Fruit fly (Drosophila melanogaster) whole organism, prepupa: ENCODE measurements around the gene CG10559.
A peak's percentile ranks its signal among the peaks of the same experiment; 100 is the strongest.

Source experiments
- CG10631 ChIP-seq: fragments of 200-800 bp; sonication (Bioruptor generic); optimal IDR thresholded peaks from 2 replicates; lab custom pipeline; 2016; ENCODE audit warnings: missing biosample characterization, missing genetic modification characterization
- CG10669 ChIP-seq: fragments of 200-800 bp; sonication (Bioruptor generic); optimal IDR thresholded peaks from 3 replicates; lab custom pipeline; 2018; ENCODE audit warnings: missing biosample characterization, mild to moderate bottlenecking, missing genetic modification characterization, moderate library complexity
- CG11294 ChIP-seq: fragments of 200-800 bp; sonication (Bioruptor generic); IDR thresholded peaks from 2 replicates; pipeline ENCODE4 v1.3.6; 2022; ENCODE audit warnings: missing biosample characterization, missing genetic modification characterization
- CG11762 ChIP-seq: fragments of 200-800 bp; sonication (Bioruptor generic); optimal IDR thresholded peaks from 3 replicates; lab custom pipeline; 2016; ENCODE audit warnings: missing biosample characterization, missing genetic modification characterization; ENCODE audit not compliant: insufficient read depth
- CG1621 ChIP-seq: fragments of 200-800 bp; sonication (Bioruptor generic); optimal IDR thresholded peaks from 3 replicates; lab custom pipeline; 2018; ENCODE audit warnings: missing biosample characterization, mild to moderate bottlenecking, missing genetic modification characterization
- CG3032 ChIP-seq: fragments of 200-800 bp; optimal IDR thresholded peaks from 2 replicates; lab custom pipeline; 2019; ENCODE audit warnings: missing biosample characterization, mild to moderate bottlenecking, missing genetic modification characterization, moderate library complexity
- CG31627 ChIP-seq: fragments of 200-800 bp; sonication (Bioruptor generic); optimal IDR thresholded peaks from 3 replicates; lab custom pipeline; 2016; ENCODE audit warnings: missing biosample characterization, missing genetic modification characterization
- CG32006 ChIP-seq: fragments of 200-800 bp; sonication (Bioruptor generic); optimal IDR thresholded peaks from 3 replicates; lab custom pipeline; 2017; ENCODE audit warnings: missing biosample characterization, mild to moderate bottlenecking, missing genetic modification characterization
- CG34406 ChIP-seq: fragments of 200-800 bp; sonication (Bioruptor generic); optimal IDR thresholded peaks from 3 replicates; lab custom pipeline; 2016; ENCODE audit warnings: missing biosample characterization, missing genetic modification characterization
- CG6163 ChIP-seq: fragments of 200-800 bp; sonication (Bioruptor generic); IDR thresholded peaks from 3 replicates; pipeline ENCODE4 v1.3.6; 2022; ENCODE audit warnings: missing biosample characterization, missing genetic modification characterization
- CG6276 ChIP-seq: fragments of 200-800 bp; sonication (Bioruptor generic); optimal IDR thresholded peaks from 2 replicates; lab custom pipeline; 2017; ENCODE audit warnings: missing biosample characterization, mild to moderate bottlenecking, missing genetic modification characterization
- CG6808 ChIP-seq: fragments of 200-800 bp; sonication (Bioruptor generic); optimal IDR thresholded peaks from 3 replicates; lab custom pipeline; 2017; ENCODE audit warnings: missing biosample characterization, missing genetic modification characterization, mild to moderate bottlenecking, moderate library complexity, missing genetic modification reagents
- CG8119 ChIP-seq: fragments of 200-800 bp; sonication (Bioruptor generic); IDR thresholded peaks from 3 replicates; pipeline ENCODE4 v1.3.6; 2022; ENCODE audit warnings: missing biosample characterization, missing genetic modification characterization
- CG8632 ChIP-seq: fragments of 200-800 bp; sonication (Bioruptor generic); optimal IDR thresholded peaks from 3 replicates; lab custom pipeline; 2016; ENCODE audit warnings: missing biosample characterization, missing genetic modification characterization
- Eip75B ChIP-seq: fragments of 200-800 bp; sonication (Bioruptor generic); optimal IDR thresholded peaks from 3 replicates; lab custom pipeline; 2016; ENCODE audit warnings: missing biosample characterization, missing genetic modification characterization
- Eip78C ChIP-seq: fragments of 200-800 bp; sonication (Bioruptor generic); peaks from one replicate; lab custom pipeline; 2016; ENCODE audit warnings: missing biosample characterization, missing genetic modification characterization
- Eip93F ChIP-seq: fragments of 200-800 bp; sonication (Bioruptor generic); optimal IDR thresholded peaks from 2 replicates; lab custom pipeline; 2016; ENCODE audit warnings: missing biosample characterization, mild to moderate bottlenecking, missing genetic modification characterization
- Ets21C ChIP-seq: fragments of 200-800 bp; sonication (Bioruptor generic); optimal IDR thresholded peaks from 3 replicates; lab custom pipeline; 2016; ENCODE audit warnings: missing biosample characterization, missing genetic modification characterization
- Gug ChIP-seq: fragments of 200-800 bp; sonication (Bioruptor generic); IDR thresholded peaks from 2 replicates; pipeline ENCODE4 v1.3.6; 2022; ENCODE audit warnings: missing biosample characterization, missing genetic modification characterization
- Hr39 ChIP-seq: fragments of 200-800 bp; sonication (Bioruptor generic); optimal IDR thresholded peaks from 2 replicates; lab custom pipeline; 2016; ENCODE audit warnings: missing biosample characterization, missing genetic modification characterization
- OdsH ChIP-seq: fragments of 200-800 bp; sonication (Bioruptor generic); optimal IDR thresholded peaks from 3 replicates; lab custom pipeline; 2016; ENCODE audit warnings: missing biosample characterization, missing genetic modification characterization
- Smox ChIP-seq: fragments of 200-800 bp; sonication (Bioruptor generic); optimal IDR thresholded peaks from 3 replicates; lab custom pipeline; 2016; ENCODE audit warnings: missing biosample characterization, missing genetic modification characterization
- Sox102F ChIP-seq: fragments of 200-800 bp; sonication (Bioruptor generic); optimal IDR thresholded peaks from 2 replicates; lab custom pipeline; 2016; ENCODE audit warnings: missing biosample characterization, mild to moderate bottlenecking, missing genetic modification characterization
- Sox14 ChIP-seq: fragments of 200-800 bp; sonication (Bioruptor generic); optimal IDR thresholded peaks from 3 replicates; lab custom pipeline; 2016; ENCODE audit warnings: missing biosample characterization, missing genetic modification characterization
- achi ChIP-seq: fragments of 200-800 bp; sonication (Bioruptor generic); optimal IDR thresholded peaks from 3 replicates; lab custom pipeline; 2016; ENCODE audit warnings: missing biosample characterization, missing genetic modification characterization
- cyc ChIP-seq: fragments of 200-800 bp; sonication (Bioruptor generic); optimal IDR thresholded peaks from 3 replicates; lab custom pipeline; 2016; ENCODE audit warnings: missing biosample characterization, missing genetic modification characterization
- dsx ChIP-seq: fragments of 200-800 bp; optimal IDR thresholded peaks from 3 replicates; lab custom pipeline; 2019; ENCODE audit warnings: missing biosample characterization, mild to moderate bottlenecking, missing genetic modification characterization, moderate library complexity; ENCODE audit not compliant: poor library complexity, severe bottlenecking
- fd59A ChIP-seq: fragments of 200-800 bp; sonication (Bioruptor generic); optimal IDR thresholded peaks from 2 replicates; lab custom pipeline; 2017; ENCODE audit warnings: missing biosample characterization, mild to moderate bottlenecking, missing genetic modification characterization, missing genetic modification reagents
- fd85E ChIP-seq: fragments of 200-800 bp; sonication (Bioruptor generic); optimal IDR thresholded peaks from 3 replicates; lab custom pipeline; 2016; ENCODE audit warnings: missing biosample characterization, missing genetic modification characterization
- fkh ChIP-seq: fragments of 200-800 bp; sonication (Bioruptor generic); optimal IDR thresholded peaks from 3 replicates; lab custom pipeline; 2017; ENCODE audit warnings: missing biosample characterization, mild to moderate bottlenecking, missing genetic modification characterization, moderate library complexity
- lz ChIP-seq: fragments of 200-800 bp; sonication (Bioruptor generic); optimal IDR thresholded peaks from 3 replicates; lab custom pipeline; 2016; ENCODE audit warnings: missing biosample characterization, missing genetic modification characterization
- net ChIP-seq: fragments of 200-800 bp; sonication (Bioruptor generic); optimal IDR thresholded peaks from 3 replicates; lab custom pipeline; 2016; ENCODE audit warnings: missing biosample characterization, missing genetic modification characterization
- salr ChIP-seq, 2 experiments: fragments of 200-800 bp; sonication (Bioruptor generic); optimal IDR thresholded peaks; 3 replicates each; lab custom pipeline; 2016 to 2018; ENCODE audit warnings: missing biosample characterization in 2 of 2, missing genetic modification characterization in 2 of 2, mild to moderate bottlenecking in 1 of 2
- ss ChIP-seq, 2 experiments: fragments of 200-800 bp; sonication (Bioruptor generic); optimal IDR thresholded peaks; 2 replicates in 1 of 2; 3 replicates in 1 of 2; lab custom pipeline; 2017 to 2018; ENCODE audit warnings: mild to moderate bottlenecking in 2 of 2, missing biosample characterization in 2 of 2, missing genetic modification characterization in 2 of 2, moderate library complexity in 1 of 2
- svp ChIP-seq: fragments of 200-800 bp; sonication (Bioruptor generic); peaks from one replicate; lab custom pipeline; 2016; ENCODE audit warnings: missing biosample characterization, missing genetic modification characterization
- topi ChIP-seq: fragments of 200-800 bp; sonication (Bioruptor generic); optimal IDR thresholded peaks from 3 replicates; lab custom pipeline; 2016; ENCODE audit warnings: missing biosample characterization, missing genetic modification characterization
- vri ChIP-seq: fragments of 200-800 bp; sonication (Bioruptor generic); optimal IDR thresholded peaks from 3 replicates; lab custom pipeline; 2016; ENCODE audit warnings: missing biosample characterization, mild to moderate bottlenecking, missing genetic modification characterization

Gene CG10559

dm6 chr3R:25321681-25322080, 5.8 kb upstream of the CG10559 start:
- TF ChIP-seq ss (GFP tag; optimal IDR thresholded peaks at IDR 0.05; lab: Kevin White, UChicago) (no peak), CG1621 (tag; lab: Kevin White, UChicago) (no peak), fkh (GFP tag; lab: Kevin White, UChicago) (no peak), svp (GFP tag; lab: Kevin White, UChicago) (peak; percentile 72)

dm6 chr3R:25320898-25321297, 5.0 kb upstream of the CG10559 start:
- TF ChIP-seq Sox14 (GFP tag; lab: Kevin White, UChicago) (no peak), fkh (GFP tag; lab: Kevin White, UChicago) (no peak), Eip78C (GFP tag; lab: Kevin White, UChicago) (no peak), CG3032 (tag; lab: Kevin White, UChicago) (no peak), Eip93F (GFP tag; lab: Kevin White, UChicago) (no peak), CG6808 (GFP tag; lab: Kevin White, UChicago) (no peak), achi (no peak), dsx (no peak), net (GFP tag; lab: Kevin White, UChicago) (no peak), Eip75B (GFP tag; lab: Kevin White, UChicago) (no peak), Sox102F (GFP tag; lab: Kevin White, UChicago) (no peak), CG34406 (GFP tag; lab: Kevin White, UChicago) (no peak), CG11762 (no peak), CG8632 (no peak)

dm6 chr3R:25320051-25320705, 4.3 kb upstream of the CG10559 start, which contains the start of gene CG10560:
TSS of gene CG10560 (minus strand) at chr3R:25320101.
- TF ChIP-seq dsx: no peak
- TF ChIP-seq cyc: no peak
- no peak for TF ChIP-seq topi (GFP tag; lab: Kevin White, UChicago)
- no peak for TF ChIP-seq CG6163 (GFP tag; lab: Robert Waterston, UW)
- TF ChIP-seq lz (GFP tag; lab: Kevin White, UChicago): no peak
- TF ChIP-seq Hr39 (GFP tag; lab: Kevin White, UChicago): no peak
- TF ChIP-seq fd85E (GFP tag; lab: Kevin White, UChicago): no peak
- TF ChIP-seq CG1621 (tag; lab: Kevin White, UChicago): no peak
- no peak for TF ChIP-seq vri (GFP tag; lab: Kevin White, UChicago)
- no peak for TF ChIP-seq fd59A (GFP tag; lab: Kevin White, UChicago)
- no peak for TF ChIP-seq Smox
- no peak for TF ChIP-seq CG10631 (GFP tag; lab: Kevin White, UChicago)
- no peak for TF ChIP-seq Sox102F (GFP tag; lab: Kevin White, UChicago)
- TF ChIP-seq CG11294: no peak
- no peak for TF ChIP-seq CG10669 (GFP tag; lab: Kevin White, UChicago)
- TF ChIP-seq, all 60 proteins: peak for 0

dm6 chr3R:25318011-25318410, 2.1 kb upstream of the CG10559 start, which contains the start of gene CG10553:
TSS of gene CG10553 (minus strand) at chr3R:25318111.
- TF ChIP-seq CG8632: no peak
- no peak for TF ChIP-seq Sox102F (GFP tag; lab: Kevin White, UChicago)
- TF ChIP-seq OdsH (GFP tag; lab: Kevin White, UChicago): no peak
- no peak for TF ChIP-seq Ets21C
- no peak for TF ChIP-seq topi (GFP tag; lab: Kevin White, UChicago)
- no peak for TF ChIP-seq CG11762
- TF ChIP-seq Gug (GFP tag; lab: Robert Waterston, UW): no peak
- TF ChIP-seq CG31627 (GFP tag; lab: Kevin White, UChicago): no peak
- TF ChIP-seq salr (GFP tag; optimal IDR thresholded peaks at IDR 0.05; lab: Kevin White, UChicago): no peak
- no peak for TF ChIP-seq CG32006 (GFP tag; lab: Kevin White, UChicago)
- no peak for TF ChIP-seq cyc
- no peak for TF ChIP-seq CG8119 (GFP tag; lab: Robert Waterston, UW)
- TF ChIP-seq CG6276 (GFP tag; lab: Kevin White, UChicago): no peak
- no peak for TF ChIP-seq svp (GFP tag; lab: Kevin White, UChicago)
- no peak for TF ChIP-seq CG34406 (GFP tag; lab: Kevin White, UChicago)
- TF ChIP-seq achi: no peak
- no peak for TF ChIP-seq lz (GFP tag; lab: Kevin White, UChicago)
